Worm (Caenorhabditis elegans) whole organism, late embryonic: ENCODE measurements around the gene srh-234.

Experiments used
- T23F11.4 ChIP-seq: fragments of 200-800 bp; sonication (Bioruptor generic); optimal IDR thresholded peaks from 2 replicates; lab custom pipeline; 2018; ENCODE audit warnings: mild to moderate bottlenecking, missing genetic modification characterization, missing compliant biosample characterization
- ama-1 ChIP-seq: fragments of 150-350 bp; optimal IDR thresholded peaks from 2 replicates; lab custom pipeline; 2014
- ceh-18 ChIP-seq: sonication (generic microtip); optimal IDR thresholded peaks from 2 replicates; lab custom pipeline; 2016; ENCODE audit warnings: missing genetic modification characterization, missing compliant biosample characterization
- ceh-30 ChIP-seq: fragments of 150-350 bp; optimal IDR thresholded peaks from 2 replicates; lab custom pipeline; 2014; ENCODE audit warnings: missing biosample characterization, missing genetic modification characterization
- ceh-34 ChIP-seq: sonication (generic microtip); optimal IDR thresholded peaks from 2 replicates; lab custom pipeline; 2016; ENCODE audit warnings: mild to moderate bottlenecking, missing genetic modification characterization, missing compliant biosample characterization
- ceh-9 ChIP-seq: sonication (generic microtip); optimal IDR thresholded peaks from 2 replicates; lab custom pipeline; 2016; ENCODE audit warnings: mild to moderate bottlenecking, missing genetic modification characterization, inconsistent platforms, missing compliant biosample characterization
- dmd-4 ChIP-seq: sonication (generic microtip); optimal IDR thresholded peaks from 2 replicates; lab custom pipeline; 2016; ENCODE audit warnings: borderline replicate concordance, missing genetic modification characterization, missing compliant biosample characterization
- elt-2 ChIP-seq: sonication (generic microtip); optimal IDR thresholded peaks from 2 replicates; lab custom pipeline; 2016; ENCODE audit warnings: missing genetic modification reagents, missing genetic modification characterization, missing compliant biosample characterization
- lin-11 ChIP-seq: fragments of 200-800 bp; sonication (Bioruptor generic); optimal IDR thresholded peaks from 2 replicates; lab custom pipeline; 2018; ENCODE audit warnings: mild to moderate bottlenecking, missing genetic modification characterization, missing compliant biosample characterization
- nfya-1 ChIP-seq: sonication (generic microtip); optimal IDR thresholded peaks from 2 replicates; lab custom pipeline; 2017; ENCODE audit warnings: missing genetic modification characterization, mild to moderate bottlenecking, missing compliant biosample characterization, antibody characterized with exemption, moderate library complexity
- pha-4 ChIP-seq: fragments of 150-350 bp; optimal IDR thresholded peaks from 2 replicates; lab custom pipeline; 2018; ENCODE audit warnings: missing biosample characterization, missing genetic modification reagents, missing genetic modification characterization
- pros-1 ChIP-seq: fragments of 150-350 bp; optimal IDR thresholded peaks from 2 replicates; lab custom pipeline; 2014; ENCODE audit warnings: missing biosample characterization, missing genetic modification reagents, missing genetic modification characterization
- tbx-2 ChIP-seq: sonication (generic microtip); optimal IDR thresholded peaks from 2 replicates; lab custom pipeline; 2016; ENCODE audit warnings: missing genetic modification characterization, missing compliant biosample characterization
- unc-55 ChIP-seq: sonication (generic microtip); optimal IDR thresholded peaks from 2 replicates; lab custom pipeline; 2017; ENCODE audit warnings: missing biosample characterization, missing genetic modification reagents, missing genetic modification characterization

ce11 chrV:7696842-7697241, 45.2 kb upstream of the srh-234 start, which contains the start of gene ZK105.3:
- TF ChIP-seq T23F11.4 (GFP tag; lab: Kevin White, UChicago) (no peak), elt-2 (tag; lab: Kevin White, UChicago) (no peak), unc-55 (GFP tag; lab: Kevin White, UChicago) (no peak), pha-4 (tag; lab: Kevin White, UChicago) (no peak), nfya-1 (tag; lab: Kevin White, UChicago) (no peak), ceh-9 (tag; lab: Kevin White, UChicago) (no peak), ama-1 (lab: Kevin White, UChicago) (no peak), ceh-34 (no peak), dmd-4 (tag; lab: Kevin White, UChicago) (no peak), lin-11 (no peak), ceh-18 (tag; lab: Kevin White, UChicago) (no peak), pros-1 (tag; lab: Kevin White, UChicago) (no peak), tbx-2 (tag; lab: Kevin White, UChicago) (no peak), ceh-30 (no peak)
